Fruit fly (Drosophila melanogaster): ENCODE results near the gene RpS27A.

The RpS27A gene

DNA sequence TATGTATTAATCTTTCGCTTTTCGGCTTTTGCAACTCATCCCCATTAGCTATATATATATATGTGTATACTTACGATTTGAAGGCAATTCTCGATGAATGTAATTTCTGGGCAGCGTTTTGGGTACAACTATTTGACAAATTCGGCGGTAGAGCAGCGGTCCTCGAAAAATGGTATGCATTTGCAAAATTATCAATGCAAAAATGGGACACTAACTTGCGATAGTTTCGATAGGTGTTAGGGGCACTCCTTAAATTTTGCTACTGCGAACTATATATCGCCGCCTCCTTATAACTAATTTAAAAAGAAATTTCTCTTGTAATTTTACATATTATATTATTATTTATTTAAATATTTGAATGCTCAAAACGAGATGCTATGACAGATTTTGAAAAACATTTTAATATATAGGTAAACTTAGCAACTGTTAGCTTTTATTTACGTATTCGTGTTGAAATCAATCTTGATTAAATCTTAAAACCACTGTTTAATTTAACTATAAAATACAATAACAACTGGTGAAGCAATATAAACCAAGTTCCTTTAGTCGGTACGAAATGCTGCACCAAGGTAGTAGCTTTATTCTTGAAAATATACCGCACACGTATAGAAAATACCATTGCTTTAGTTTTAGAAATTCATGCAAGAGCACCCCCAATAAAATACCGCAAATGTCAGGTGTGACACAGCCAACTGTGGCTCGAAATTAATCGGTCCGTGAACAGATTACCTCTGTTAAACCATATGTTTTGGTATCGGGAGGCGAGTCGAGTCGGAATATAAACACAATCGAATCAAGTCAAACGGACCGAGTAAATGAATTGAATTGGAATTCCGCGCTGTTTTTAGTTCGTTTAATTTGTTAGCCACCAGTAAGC, 5.3 kb downstream of the RpS27A start, which contains the start of the genes CG5355 and Klp31E (continued):
- TF ChIP-seq CG16815 (GFP tag; optimal IDR thresholded peaks at IDR 0.05): peak; percentile 64
- no peak for TF ChIP-seq peb (GFP tag; IDR thresholded peaks at IDR 0.05)
- no peak for TF ChIP-seq CG3407 (GFP tag; optimal IDR thresholded peaks at IDR 0.05)
- no peak for TF ChIP-seq CG14965 (GFP tag; optimal IDR thresholded peaks at IDR 0.05; ENCODE audit: borderline replicate concordance)
- TF ChIP-seq Sox102F (GFP tag; optimal IDR thresholded peaks at IDR 0.05): no peak
- TF ChIP-seq Usf (GFP tag; optimal IDR thresholded peaks at IDR 0.05): peak; percentile 71
- TF ChIP-seq HLH54F (GFP tag; optimal IDR thresholded peaks at IDR 0.05): peak; percentile 49
- TF ChIP-seq CG12236 (GFP tag; optimal IDR thresholded peaks at IDR 0.05): no peak
- peak; percentile 46 for TF ChIP-seq CG12769 (tag; optimal IDR thresholded peaks at IDR 0.05)
- peak; percentile 71 for TF ChIP-seq Ptx1 (GFP tag; IDR thresholded peaks at IDR 0.05)
- TF ChIP-seq nmo (GFP tag; optimal IDR thresholded peaks at IDR 0.05): peak; percentile 87
- peak; percentile 57; the same call in 1 of the 3 replicates for TF ChIP-seq CG6791 (GFP tag; IDR thresholded peaks at IDR 0.05; ENCODE audit: partially characterized antibody)
- TF ChIP-seq MESR4 (GFP tag; optimal IDR thresholded peaks at IDR 0.05): peak; percentile 53
- TF ChIP-seq Sin3A (optimal IDR thresholded peaks at IDR 0.05): no peak
- TF ChIP-seq CG18476 (GFP tag; optimal IDR thresholded peaks at IDR 0.05): peak; percentile 33
- no peak for TF ChIP-seq eve (GFP tag; optimal IDR thresholded peaks at IDR 0.05)
- peak; percentile 72 for TF ChIP-seq Ets65A (GFP tag)
- no peak for TF ChIP-seq cg (GFP tag; optimal IDR thresholded peaks at IDR 0.05)
- no peak for TF ChIP-seq Lpt (GFP tag; optimal IDR thresholded peaks at IDR 0.05)
- TF ChIP-seq CG8290 (GFP tag; optimal IDR thresholded peaks at IDR 0.05): peak; percentile 24
- TF ChIP-seq CG8290 (tag; optimal IDR thresholded peaks at IDR 0.05): no peak
- TF ChIP-seq H15 (GFP tag; IDR thresholded peaks at IDR 0.05): no peak
- TF ChIP-seq gem (tag; optimal IDR thresholded peaks at IDR 0.05): peak; percentile 86
- peak; percentile 13 for TF ChIP-seq tx (GFP tag; optimal IDR thresholded peaks at IDR 0.05)
- TF ChIP-seq crp (GFP tag; optimal IDR thresholded peaks at IDR 0.05): peak; percentile 30 to 84
- 0 out of 2 replicates have a peak, but pooled peaks have one; percentile 27 for TF ChIP-seq CG1024 (GFP tag; IDR thresholded peaks at IDR 0.05)
- TF ChIP-seq CG3065 (GFP tag; optimal IDR thresholded peaks at IDR 0.05): no peak
- peak; percentile 56 for TF ChIP-seq CG17359 (tag; optimal IDR thresholded peaks at IDR 0.05)
- TF ChIP-seq bowl (GFP tag; IDR thresholded peaks at IDR 0.05): no peak
- peak; percentile 75 for TF ChIP-seq CG13287 (GFP tag; IDR thresholded peaks at IDR 0.05; ENCODE audit: partially characterized antibody)
- no peak for TF ChIP-seq Awh (GFP tag; IDR thresholded peaks at IDR 0.05)
- no peak for TF ChIP-seq org-1 (GFP tag; optimal IDR thresholded peaks at IDR 0.05)
- no peak for TF ChIP-seq CG8089 (GFP tag; optimal IDR thresholded peaks at IDR 0.05)
- no peak; the same call in 1 of the 2 replicates for TF ChIP-seq E2f2 (GFP tag; IDR thresholded peaks at IDR 0.05)
- peak; percentile 61 for TF ChIP-seq pzg (GFP tag; optimal IDR thresholded peaks at IDR 0.05)
- peak; percentile 38 for TF ChIP-seq croc (GFP tag; conservative IDR thresholded peaks at IDR 0.05)
- no peak for TF ChIP-seq NC2α (GFP tag; optimal IDR thresholded peaks at IDR 0.05)
- peak; percentile 65 for TF ChIP-seq Hsf (GFP tag; optimal IDR thresholded peaks at IDR 0.05)
- TF ChIP-seq Tbp (GFP tag; optimal IDR thresholded peaks at IDR 0.05): no peak
- TF ChIP-seq tll (GFP tag; optimal IDR thresholded peaks at IDR 0.05): no peak
- TF ChIP-seq Gsc (GFP tag; IDR thresholded peaks at IDR 0.05): no peak
- peak; percentile 32 for TF ChIP-seq Dad (GFP tag; optimal IDR thresholded peaks at IDR 0.05)
- TF ChIP-seq CG12155 (GFP tag; optimal IDR thresholded peaks at IDR 0.05): peak; percentile 41
- no peak for TF ChIP-seq CTCF (GFP tag; optimal IDR thresholded peaks at IDR 0.05)
- peak; percentile 46 for TF ChIP-seq Dip3 (GFP tag; optimal IDR thresholded peaks at IDR 0.05)
- TF ChIP-seq CG6683 (GFP tag; optimal IDR thresholded peaks at IDR 0.05): no peak
- no peak for TF ChIP-seq CG4282 (GFP tag; optimal IDR thresholded peaks at IDR 0.05)
- TF ChIP-seq CG11696 (GFP tag; IDR thresholded peaks at IDR 0.05): peak; percentile 61; the same call in 1 of the 2 replicates
- peak; percentile 69 for TF ChIP-seq twi (tag; optimal IDR thresholded peaks at IDR 0.05)
- TF ChIP-seq scrt (GFP tag; optimal IDR thresholded peaks at IDR 0.05): peak; percentile 63
